Fruit fly (Drosophila melanogaster) whole organism, pupa: Measurements from ENCODE around the gene CG11267.

ENCODE experiments used
- CG10348 ChIP-seq: fragments of 200-800 bp; sonication (Bioruptor generic); IDR thresholded peaks from 2 replicates; pipeline ENCODE4 v1.3.6; 2022; ENCODE audit warnings: missing biosample characterization, missing genetic modification characterization
- CG12605 ChIP-seq: fragments of 200-800 bp; sonication (Bioruptor generic); IDR thresholded peaks from 2 replicates; pipeline ENCODE4 v1.3.6; 2022; ENCODE audit warnings: missing biosample characterization, missing genetic modification characterization
- CG13204 ChIP-seq: fragments of 200-800 bp; sonication (Bioruptor generic); optimal IDR thresholded peaks from 2 replicates; lab custom pipeline; 2018; ENCODE audit warnings: missing biosample characterization, mild to moderate bottlenecking, missing genetic modification characterization, moderate library complexity
- CG14655 ChIP-seq: fragments of 200-800 bp; sonication (Bioruptor generic); optimal IDR thresholded peaks from 3 replicates; lab custom pipeline; 2017; ENCODE audit warnings: mild to moderate bottlenecking, missing biosample characterization, missing genetic modification reagents, missing genetic modification characterization
- CG15710 ChIP-seq: fragments of 200-800 bp; sonication (Bioruptor generic); optimal IDR thresholded peaks from 2 replicates; lab custom pipeline; 2018; ENCODE audit warnings: missing biosample characterization, mild to moderate bottlenecking, missing genetic modification characterization, moderate library complexity
- CG17806 ChIP-seq: fragments of 200-800 bp; sonication (Bioruptor generic); optimal IDR thresholded peaks from 2 replicates; lab custom pipeline; 2018; ENCODE audit warnings: missing biosample characterization, mild to moderate bottlenecking, missing genetic modification characterization, moderate library complexity
- CG32121 ChIP-seq: fragments of 200-800 bp; sonication (Bioruptor generic); IDR thresholded peaks from 2 replicates; pipeline ENCODE4 v1.3.6; 2022; ENCODE audit warnings: missing biosample characterization, missing genetic modification characterization
- CG34367 ChIP-seq: fragments of 200-800 bp; sonication (Bioruptor generic); optimal IDR thresholded peaks from 2 replicates; lab custom pipeline; 2018; ENCODE audit warnings: missing biosample characterization, mild to moderate bottlenecking, missing genetic modification characterization
- CG4496 ChIP-seq: fragments of 200-800 bp; sonication (Bioruptor generic); IDR thresholded peaks from 3 replicates; pipeline ENCODE4 v1.3.6; 2022; ENCODE audit warnings: missing biosample characterization, missing genetic modification characterization
- CG8159 ChIP-seq: fragments of 200-800 bp; sonication (Bioruptor generic); optimal IDR thresholded peaks from 3 replicates; lab custom pipeline; 2018; ENCODE audit warnings: missing biosample characterization, mild to moderate bottlenecking, missing genetic modification characterization, moderate library complexity
- CG8301 ChIP-seq: fragments of 200-800 bp; sonication (Bioruptor generic); optimal IDR thresholded peaks from 2 replicates; lab custom pipeline; 2018; ENCODE audit warnings: missing biosample characterization, mild to moderate bottlenecking, missing genetic modification characterization
- CG9948 ChIP-seq: fragments of 200-800 bp; sonication (Bioruptor generic); optimal IDR thresholded peaks from 2 replicates; lab custom pipeline; 2018; ENCODE audit warnings: missing biosample characterization, mild to moderate bottlenecking, missing genetic modification characterization, moderate library complexity
- D1 ChIP-seq: fragments of 200-800 bp; sonication (Bioruptor generic); optimal IDR thresholded peaks from 2 replicates; lab custom pipeline; 2018; ENCODE audit warnings: missing biosample characterization, mild to moderate bottlenecking, missing genetic modification characterization, moderate library complexity
- EcR ChIP-seq: fragments of 200-800 bp; sonication (Bioruptor generic); optimal IDR thresholded peaks from 3 replicates; lab custom pipeline; 2019; ENCODE audit warnings: missing biosample characterization, missing genetic modification characterization, mild to moderate bottlenecking, moderate library complexity, missing genetic modification reagents
- Ets98B ChIP-seq: fragments of 200-800 bp; sonication (Bioruptor generic); IDR thresholded peaks from 2 replicates; pipeline ENCODE4 v1.3.6; 2022; ENCODE audit warnings: missing biosample characterization, missing genetic modification characterization
- Pif1A ChIP-seq: fragments of 200-800 bp; sonication (Bioruptor generic); optimal IDR thresholded peaks from 3 replicates; lab custom pipeline; 2016; ENCODE audit warnings: missing biosample characterization, missing genetic modification characterization
- Pif1B ChIP-seq: fragments of 200-800 bp; sonication (Bioruptor generic); optimal IDR thresholded peaks from 3 replicates; lab custom pipeline; 2016; ENCODE audit warnings: missing biosample characterization, missing genetic modification characterization
- Snoo ChIP-seq: fragments of 200-800 bp; sonication (Bioruptor generic); optimal IDR thresholded peaks from 3 replicates; lab custom pipeline; 2017; ENCODE audit warnings: missing biosample characterization, mild to moderate bottlenecking, missing genetic modification characterization, inconsistent platforms
- fd96Ca ChIP-seq: fragments of 200-800 bp; sonication (Bioruptor generic); IDR thresholded peaks from 3 replicates; pipeline ENCODE4 v1.3.6; 2022; ENCODE audit warnings: missing biosample characterization, missing genetic modification characterization
- gl ChIP-seq: fragments of 200-800 bp; sonication (Bioruptor generic); optimal IDR thresholded peaks from 2 replicates; lab custom pipeline; 2018; ENCODE audit warnings: missing biosample characterization, mild to moderate bottlenecking, missing genetic modification characterization
- rn ChIP-seq: fragments of 200-800 bp; sonication (Bioruptor generic); IDR thresholded peaks from 2 replicates; pipeline ENCODE4 v1.3.6; 2022; ENCODE audit warnings: missing biosample characterization, missing genetic modification characterization

Gene CG11267

DNA sequence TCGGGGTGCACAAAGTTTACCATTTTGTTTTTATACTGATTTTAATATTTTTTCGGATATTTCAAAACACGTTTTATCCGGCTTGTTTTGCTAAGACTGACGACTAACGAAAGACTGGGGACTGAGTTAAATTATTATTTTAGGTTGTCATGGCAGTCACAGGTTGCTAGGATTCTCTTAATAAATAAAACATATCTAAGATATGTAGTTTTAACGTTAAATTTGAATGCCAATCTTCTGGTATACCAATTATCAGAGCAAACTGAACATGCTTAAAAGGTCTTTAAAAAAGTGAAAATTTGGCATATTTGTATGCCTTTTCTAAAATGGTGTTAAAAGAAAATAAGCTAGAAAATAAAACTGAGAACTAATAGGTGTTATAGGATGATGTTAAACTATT is 10.5 kb downstream of the CG11267 start, which contains the start of gene Zmynd10:
Gene Zmynd10, minus strand, starts transcription at position 101 of the 400 bp plus-strand sequence.
- no peak for TF ChIP-seq CG4496

DNA sequence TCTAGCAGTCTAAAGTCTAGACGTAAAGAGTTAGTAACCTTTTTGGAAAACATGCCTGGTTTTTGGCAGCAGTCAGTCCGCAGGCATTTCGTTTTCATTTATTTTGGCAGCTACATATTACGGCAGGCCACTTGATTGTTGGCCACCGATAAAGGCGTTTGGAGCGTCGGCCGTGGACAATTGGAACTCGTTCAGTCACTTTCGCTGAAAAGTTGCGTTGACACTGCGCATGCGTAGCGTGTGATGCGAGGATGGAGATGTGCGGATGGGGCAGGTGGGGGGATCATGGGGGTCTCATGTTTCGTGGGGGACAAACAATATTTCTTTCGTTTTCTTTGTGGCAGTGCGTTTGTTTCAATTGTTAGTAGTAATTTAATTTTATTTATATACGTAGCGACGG is 11.0 kb downstream of the CG11267 start:
- TF ChIP-seq CG14655 (GFP tag; lab: Kevin White, UChicago), result no peak
- TF ChIP-seq CG13204 (GFP tag; lab: Kevin White, UChicago), result no peak
- TF ChIP-seq CG12605 (GFP tag; lab: Robert Waterston, UW), result no peak
- no peak for TF ChIP-seq D1 (tag; lab: Kevin White, UChicago)
- no peak for TF ChIP-seq Pif1A (GFP tag; lab: Kevin White, UChicago)
- no peak for TF ChIP-seq gl (tag; lab: Kevin White, UChicago)

DNA sequence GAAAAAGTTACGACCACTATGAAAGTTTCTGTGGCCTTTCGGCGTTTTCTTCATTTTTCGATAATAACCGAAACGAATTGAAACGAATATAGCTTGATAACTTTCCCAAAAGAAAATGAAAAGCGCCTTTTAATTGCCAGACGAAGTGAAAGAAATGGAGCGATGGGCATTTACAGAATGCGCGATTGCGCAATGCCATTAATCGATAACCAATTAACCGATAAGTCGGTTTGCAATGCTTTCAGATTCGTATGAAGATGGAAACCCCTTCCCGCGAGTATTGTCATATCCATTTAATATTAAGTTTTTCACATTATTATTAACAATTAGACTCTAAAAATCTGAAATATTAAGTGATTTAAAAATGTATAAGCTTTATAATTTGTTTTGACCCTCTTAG is 11.5 kb downstream of the CG11267 start:
- no peak for TF ChIP-seq CG9948 (tag; lab: Kevin White, UChicago)
- no peak for TF ChIP-seq CG8159
- no peak for TF ChIP-seq D1 (tag; lab: Kevin White, UChicago)
- no peak for TF ChIP-seq fd96Ca (GFP tag; lab: Robert Waterston, UW)
- TF ChIP-seq CG34367 (tag; lab: Kevin White, UChicago), result no peak
- no peak for TF ChIP-seq Pif1B
- no peak for TF ChIP-seq CG17806
- TF ChIP-seq CG12605 (GFP tag; lab: Robert Waterston, UW), result no peak
- no peak for TF ChIP-seq EcR
- no peak for TF ChIP-seq CG15710 (tag; lab: Kevin White, UChicago)
- TF ChIP-seq gl (tag; lab: Kevin White, UChicago), result no peak
- TF ChIP-seq CG8301, result no peak
- TF ChIP-seq CG14655 (GFP tag; lab: Kevin White, UChicago), result no peak
- no peak for TF ChIP-seq CG4496
- no peak for TF ChIP-seq Ets98B (GFP tag; lab: Robert Waterston, UW)
- no peak for TF ChIP-seq CG13204 (GFP tag; lab: Kevin White, UChicago)
- TF ChIP-seq rn, result no peak
- TF ChIP-seq CG10348 (GFP tag; lab: Robert Waterston, UW), result no peak
- no peak for TF ChIP-seq Pif1A (GFP tag; lab: Kevin White, UChicago)

DNA sequence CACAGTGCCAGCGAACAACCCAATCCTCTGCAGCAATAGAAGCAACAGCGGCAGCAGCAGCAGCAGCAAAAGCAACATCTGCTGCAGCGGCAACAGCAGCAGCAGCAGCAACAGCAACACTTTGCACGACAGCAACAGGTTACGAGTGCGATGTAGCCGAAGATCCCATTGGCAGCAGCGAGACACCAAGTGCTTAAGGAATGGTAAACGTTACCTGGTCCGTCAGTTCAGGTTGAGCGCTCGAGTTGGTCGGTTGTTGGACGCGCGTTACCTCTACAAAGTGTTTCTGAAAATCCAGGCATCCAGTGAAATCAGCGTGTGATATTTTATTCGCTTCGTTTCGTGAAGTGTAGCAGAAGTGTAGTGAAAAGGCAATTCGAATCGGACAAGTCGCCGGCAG is 12.9 kb downstream of the CG11267 start, which contains the start of gene CG17672:
Gene CG17672, plus strand, starts transcription at position 223 of the 400 bp plus-strand sequence.
- TF ChIP-seq CG17806 (no peak), CG9948 (tag; lab: Kevin White, UChicago) (no peak), CG15710 (tag; lab: Kevin White, UChicago) (no peak), Ets98B (GFP tag; lab: Robert Waterston, UW) (peak; percentile 44; the same call in 1 of the 2 replicates), CG32121 (GFP tag; lab: Robert Waterston, UW) (0 out of 2 replicates have a peak, but pooled peaks have one; percentile 26), CG4496 (peak; percentile 58; the same call in 2 of the 3 replicates), Snoo (tag; lab: Kevin White, UChicago) (peak; percentile 18), CG12605 (GFP tag; lab: Robert Waterston, UW) (peak; percentile 54; the same call in 1 of the 2 replicates), CG8159 (peak; percentile 11), D1 (tag; lab: Kevin White, UChicago) (no peak)

DNA sequence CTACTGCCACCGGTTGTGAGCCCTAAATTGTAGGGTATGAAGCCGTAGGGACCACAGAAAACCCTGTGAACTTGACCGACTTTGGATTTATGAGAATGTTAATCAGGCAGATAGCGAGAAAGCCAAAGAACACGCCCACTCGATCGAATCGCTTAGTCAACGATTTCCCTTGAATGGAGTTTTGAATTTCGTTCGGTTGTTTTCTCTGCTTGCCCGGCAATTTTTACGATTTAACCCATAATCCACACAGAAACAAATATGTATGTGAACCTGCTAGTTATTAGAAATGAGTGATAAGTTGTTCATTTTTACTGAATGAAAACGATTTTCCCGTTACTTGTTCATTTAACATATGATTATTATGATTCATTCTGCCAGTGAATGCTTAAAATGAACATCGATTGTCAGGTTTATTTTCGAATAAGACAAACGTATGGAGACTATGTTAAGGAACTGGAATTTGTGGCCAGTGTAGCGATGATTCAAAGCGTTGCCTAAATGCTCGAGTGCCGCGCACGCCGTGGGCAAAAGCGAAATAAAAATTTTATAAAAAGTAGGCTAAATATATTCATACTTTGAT is 14.3 kb downstream of the CG11267 start:
- no peak for TF ChIP-seq CG10348 (GFP tag; lab: Robert Waterston, UW)
- TF ChIP-seq CG12605 (GFP tag; lab: Robert Waterston, UW), result no peak
- TF ChIP-seq CG15710 (tag; lab: Kevin White, UChicago), result peak; percentile 7
- TF ChIP-seq EcR, result no peak
- no peak for TF ChIP-seq Snoo (tag; lab: Kevin White, UChicago)
- TF ChIP-seq CG14655 (GFP tag; lab: Kevin White, UChicago), result no peak
- TF ChIP-seq Pif1A (GFP tag; lab: Kevin White, UChicago), result peak; percentile 35
- TF ChIP-seq Ets98B (GFP tag; lab: Robert Waterston, UW), result no peak
- TF ChIP-seq CG8159, result peak; percentile 28
- TF ChIP-seq rn, result no peak
- no peak for TF ChIP-seq CG17806
- TF ChIP-seq Pif1B, result peak; percentile 11
- TF ChIP-seq CG9948 (tag; lab: Kevin White, UChicago), result no peak
- TF ChIP-seq fd96Ca (GFP tag; lab: Robert Waterston, UW), result no peak
- TF ChIP-seq gl (tag; lab: Kevin White, UChicago), result no peak
- TF ChIP-seq CG32121 (GFP tag; lab: Robert Waterston, UW), result no peak
- TF ChIP-seq CG13204 (GFP tag; lab: Kevin White, UChicago), result no peak
- TF ChIP-seq CG34367 (tag; lab: Kevin White, UChicago), result no peak
- TF ChIP-seq CG8301, result no peak
- no peak for TF ChIP-seq D1 (tag; lab: Kevin White, UChicago)

DNA sequence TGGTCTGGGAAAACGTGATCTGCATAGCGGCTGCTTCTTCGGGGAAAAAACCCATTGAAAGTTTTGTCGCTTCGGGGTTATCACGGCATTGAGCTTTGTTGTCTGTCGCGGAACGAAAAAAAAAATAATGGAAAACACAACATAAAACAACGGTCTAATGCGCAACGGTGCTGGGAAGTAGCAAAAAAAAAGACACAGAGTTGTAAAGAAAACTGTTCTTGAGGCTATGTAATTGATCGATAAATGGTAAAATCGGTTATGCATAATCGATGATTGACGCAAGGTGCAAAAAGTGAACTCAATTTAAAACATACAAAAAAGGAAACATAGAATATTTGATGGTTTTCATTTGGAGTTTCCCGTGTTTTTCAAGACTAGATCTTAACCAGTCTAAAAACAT is 15.5 kb downstream of the CG11267 start:
- TF ChIP-seq gl (tag; lab: Kevin White, UChicago), result no peak
- no peak for TF ChIP-seq Pif1A (GFP tag; lab: Kevin White, UChicago)
- no peak for TF ChIP-seq Pif1B
- TF ChIP-seq Snoo (tag; lab: Kevin White, UChicago), result no peak
- no peak for TF ChIP-seq CG17806
- TF ChIP-seq CG4496, result no peak
- TF ChIP-seq CG8159, result no peak
- TF ChIP-seq CG32121 (GFP tag; lab: Robert Waterston, UW), result no peak
- no peak for TF ChIP-seq Ets98B (GFP tag; lab: Robert Waterston, UW)
- TF ChIP-seq CG8301, result no peak
- no peak for TF ChIP-seq CG34367 (tag; lab: Kevin White, UChicago)
- TF ChIP-seq CG12605 (GFP tag; lab: Robert Waterston, UW), result no peak
- no peak for TF ChIP-seq fd96Ca (GFP tag; lab: Robert Waterston, UW)
- TF ChIP-seq CG13204 (GFP tag; lab: Kevin White, UChicago), result no peak
- TF ChIP-seq CG9948 (tag; lab: Kevin White, UChicago), result no peak
